Fruit fly (Drosophila melanogaster) whole organism, adult: Measurements from ENCODE around the gene Mlc-c.
A peak's percentile ranks its signal among the peaks of the same experiment; 100 is the strongest.

ENCODE experiments used
- CG11617 ChIP-seq: fragments of 200-800 bp; sonication (Bioruptor generic); optimal IDR thresholded peaks from 2 replicates; lab custom pipeline; 2017; ENCODE audit warnings: mild to moderate bottlenecking, missing biosample characterization, missing genetic modification reagents, missing genetic modification characterization
- CG12768 ChIP-seq: fragments of 200-800 bp; sonication (Bioruptor generic); optimal IDR thresholded peaks from 2 replicates; lab custom pipeline; 2017; ENCODE audit warnings: missing biosample characterization, missing genetic modification characterization, mild to moderate bottlenecking, moderate library complexity, missing genetic modification reagents
- CG14711 ChIP-seq: fragments of 200-800 bp; sonication (Bioruptor generic); optimal IDR thresholded peaks from 2 replicates; lab custom pipeline; 2018; ENCODE audit warnings: missing biosample characterization, mild to moderate bottlenecking, missing genetic modification characterization, moderate library complexity
- CG1620 ChIP-seq: fragments of 200-800 bp; sonication (Bioruptor generic); optimal IDR thresholded peaks from 2 replicates; lab custom pipeline; 2016; ENCODE audit warnings: missing biosample characterization, missing genetic modification characterization
- CG7101 ChIP-seq: fragments of 200-800 bp; sonication (Bioruptor generic); optimal IDR thresholded peaks from 2 replicates; lab custom pipeline; 2018; ENCODE audit warnings: missing biosample characterization, mild to moderate bottlenecking, missing genetic modification characterization, moderate library complexity
- Crg-1 ChIP-seq: fragments of 200-800 bp; sonication (Bioruptor generic); optimal IDR thresholded peaks from 2 replicates; lab custom pipeline; 2016; ENCODE audit warnings: missing biosample characterization, missing genetic modification characterization
- Hr96 ChIP-seq: fragments of 200-800 bp; sonication (Bioruptor generic); optimal IDR thresholded peaks from 2 replicates; lab custom pipeline; 2016; ENCODE audit warnings: missing biosample characterization, missing genetic modification characterization
- bab1 ChIP-seq: fragments of 200-800 bp; sonication (Bioruptor generic); optimal IDR thresholded peaks from 3 replicates; lab custom pipeline; 2019; ENCODE audit warnings: missing biosample characterization, mild to moderate bottlenecking, missing genetic modification characterization, moderate library complexity
- kay ChIP-seq: fragments of 200-800 bp; sonication (Bioruptor generic); peaks from one replicate; lab custom pipeline; 2016; ENCODE audit warnings: missing biosample characterization, missing genetic modification characterization, borderline replicate concordance
- pad ChIP-seq: fragments of 200-800 bp; sonication (Bioruptor generic); optimal IDR thresholded peaks from 3 replicates; lab custom pipeline; 2017; ENCODE audit warnings: missing biosample characterization, missing genetic modification characterization, mild to moderate bottlenecking, moderate library complexity, missing genetic modification reagents

The Mlc-c gene

DNA sequence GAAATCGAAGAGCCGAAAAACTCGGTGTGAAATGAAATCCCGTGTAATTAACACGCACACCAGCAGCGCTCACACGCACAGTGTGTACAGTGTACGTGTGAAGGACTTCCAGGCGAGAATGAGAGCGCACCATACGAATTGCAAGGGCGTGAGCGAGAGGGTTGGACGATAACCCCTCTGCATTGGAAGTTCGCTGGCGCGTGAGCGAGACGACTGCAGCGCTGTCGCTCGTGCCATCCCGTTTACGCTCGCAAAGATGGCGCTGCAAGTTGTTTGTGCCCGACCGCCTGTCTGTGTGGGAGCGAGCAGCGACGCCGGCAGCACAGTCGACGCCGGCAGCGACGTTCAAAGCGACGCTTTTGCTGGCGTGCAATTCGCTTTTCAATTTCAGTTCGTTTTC, 28.5 kb downstream of the Mlc-c start, which contains the start of gene Vsx1:
TSS of gene Vsx1 (plus strand) at position 388 of the 400 bp plus-strand sequence.
- TF ChIP-seq pad (GFP tag; lab: Kevin White, UChicago), result peak; percentile 96
- no peak for TF ChIP-seq CG11617 (GFP tag; lab: Kevin White, UChicago)
- no peak for TF ChIP-seq CG12768 (GFP tag; lab: Kevin White, UChicago)

DNA sequence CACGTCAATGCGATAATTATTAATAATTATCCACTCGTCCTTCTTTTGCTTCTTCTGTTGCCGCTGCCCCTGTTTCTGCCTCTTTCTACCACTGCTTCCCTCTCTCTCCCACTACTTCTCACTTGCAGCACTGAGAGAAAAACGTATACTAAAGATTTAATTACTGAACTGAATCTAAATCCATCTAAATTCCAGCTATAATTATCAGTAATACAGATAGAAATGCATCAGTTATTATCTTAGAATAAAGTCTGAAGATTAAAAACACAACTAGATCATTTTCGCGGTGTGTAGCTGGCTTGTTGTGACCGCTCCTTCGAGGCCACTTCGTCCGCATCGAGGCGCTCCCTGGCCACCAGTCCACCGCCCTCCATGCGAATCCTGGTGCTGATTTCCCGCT, 32.3 kb downstream of the Mlc-c start:
- TF ChIP-seq CG12768 (GFP tag; lab: Kevin White, UChicago), result no peak

DNA sequence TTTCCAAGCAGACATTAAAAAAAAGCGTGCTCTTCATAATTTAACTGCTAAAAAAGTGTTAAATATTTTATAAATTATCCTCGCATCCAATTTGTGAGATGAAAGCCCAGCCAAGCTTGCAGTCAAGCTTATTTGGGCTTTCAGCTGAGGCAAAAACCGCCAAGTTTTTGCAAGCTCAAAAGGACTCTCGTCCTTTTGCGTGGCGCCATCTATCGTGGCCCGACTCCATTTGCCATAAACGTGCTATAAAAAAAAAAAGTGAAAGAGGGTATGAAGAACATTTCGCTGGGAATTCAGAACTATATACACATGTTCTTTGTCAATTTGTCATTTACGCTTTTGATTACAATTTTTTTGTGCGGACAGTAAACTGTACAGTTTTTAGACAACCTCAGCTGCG, 33.9 kb downstream of the Mlc-c start:
- TF ChIP-seq bab1, result no peak
- TF ChIP-seq CG1620 (GFP tag; lab: Kevin White, UChicago), result no peak
- no peak for TF ChIP-seq CG14711
- peak; percentile 21 for TF ChIP-seq kay (GFP tag; lab: Kevin White, UChicago)

DNA sequence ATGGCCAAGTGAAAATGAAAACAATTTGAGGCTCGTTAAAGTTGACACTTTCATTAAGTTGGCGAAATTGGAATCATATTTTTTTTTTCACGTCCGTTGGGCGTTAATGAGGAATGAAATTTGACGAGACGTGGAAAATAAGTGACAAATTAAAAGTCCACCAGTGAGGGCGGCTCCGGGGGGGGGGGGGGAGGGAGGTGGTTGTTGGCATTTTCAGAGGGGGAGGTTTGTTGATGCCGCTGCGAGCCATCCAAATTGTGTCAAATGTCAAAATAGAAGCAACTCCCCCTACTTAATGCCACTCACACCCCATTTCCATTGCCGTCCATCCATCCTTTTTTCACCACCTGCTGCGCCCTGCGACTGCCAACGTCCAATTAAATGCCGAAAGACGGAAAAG, 35.3 kb downstream of the Mlc-c start:
- TF ChIP-seq Hr96 (GFP tag; lab: Kevin White, UChicago), result no peak
- TF ChIP-seq CG7101 (tag; lab: Kevin White, UChicago), result no peak

DNA sequence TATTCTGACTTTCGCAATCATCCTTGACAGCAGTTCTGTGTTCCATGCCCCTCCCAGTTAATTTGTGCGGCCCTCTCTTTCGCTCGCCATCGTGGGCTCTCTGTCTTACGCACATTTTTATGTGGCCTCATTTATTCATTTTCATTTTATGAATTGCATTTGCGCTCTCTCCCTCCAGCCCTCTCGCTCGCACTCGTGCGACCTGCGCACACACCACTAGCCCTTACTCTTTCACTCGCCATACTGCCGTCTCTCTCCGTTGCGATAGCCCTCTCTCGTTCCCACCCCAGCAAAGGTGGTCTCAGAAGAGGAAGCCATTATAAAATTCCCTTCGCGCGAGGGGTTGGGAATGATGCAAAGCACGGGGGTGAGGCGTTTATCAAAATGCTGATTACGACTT, 42.9 kb downstream of the Mlc-c start:
- no peak for TF ChIP-seq Crg-1
- TF ChIP-seq pad (GFP tag; lab: Kevin White, UChicago), result peak; percentile 17
